Fruit fly (Drosophila melanogaster) whole organism, pupa: ENCODE results near the gene CG33490.

ENCODE experiments used
- CG10348 ChIP-seq: fragments of 200-800 bp; sonication (Bioruptor generic); IDR thresholded peaks from 2 replicates; pipeline ENCODE4 v1.3.6; 2022; ENCODE audit warnings: missing biosample characterization, missing genetic modification characterization
- CG12605 ChIP-seq: fragments of 200-800 bp; sonication (Bioruptor generic); IDR thresholded peaks from 2 replicates; pipeline ENCODE4 v1.3.6; 2022; ENCODE audit warnings: missing biosample characterization, missing genetic modification characterization
- CG13204 ChIP-seq: fragments of 200-800 bp; sonication (Bioruptor generic); optimal IDR thresholded peaks from 2 replicates; lab custom pipeline; 2018; ENCODE audit warnings: missing biosample characterization, mild to moderate bottlenecking, missing genetic modification characterization, moderate library complexity
- CG14655 ChIP-seq: fragments of 200-800 bp; sonication (Bioruptor generic); optimal IDR thresholded peaks from 3 replicates; lab custom pipeline; 2017; ENCODE audit warnings: mild to moderate bottlenecking, missing biosample characterization, missing genetic modification reagents, missing genetic modification characterization
- CG15710 ChIP-seq: fragments of 200-800 bp; sonication (Bioruptor generic); optimal IDR thresholded peaks from 2 replicates; lab custom pipeline; 2018; ENCODE audit warnings: missing biosample characterization, mild to moderate bottlenecking, missing genetic modification characterization, moderate library complexity
- CG17806 ChIP-seq: fragments of 200-800 bp; sonication (Bioruptor generic); optimal IDR thresholded peaks from 2 replicates; lab custom pipeline; 2018; ENCODE audit warnings: missing biosample characterization, mild to moderate bottlenecking, missing genetic modification characterization, moderate library complexity
- CG32121 ChIP-seq: fragments of 200-800 bp; sonication (Bioruptor generic); IDR thresholded peaks from 2 replicates; pipeline ENCODE4 v1.3.6; 2022; ENCODE audit warnings: missing biosample characterization, missing genetic modification characterization
- CG34367 ChIP-seq: fragments of 200-800 bp; sonication (Bioruptor generic); optimal IDR thresholded peaks from 2 replicates; lab custom pipeline; 2018; ENCODE audit warnings: missing biosample characterization, mild to moderate bottlenecking, missing genetic modification characterization
- CG4496 ChIP-seq: fragments of 200-800 bp; sonication (Bioruptor generic); IDR thresholded peaks from 3 replicates; pipeline ENCODE4 v1.3.6; 2022; ENCODE audit warnings: missing biosample characterization, missing genetic modification characterization
- CG8159 ChIP-seq: fragments of 200-800 bp; sonication (Bioruptor generic); optimal IDR thresholded peaks from 3 replicates; lab custom pipeline; 2018; ENCODE audit warnings: missing biosample characterization, mild to moderate bottlenecking, missing genetic modification characterization, moderate library complexity
- CG8301 ChIP-seq: fragments of 200-800 bp; sonication (Bioruptor generic); optimal IDR thresholded peaks from 2 replicates; lab custom pipeline; 2018; ENCODE audit warnings: missing biosample characterization, mild to moderate bottlenecking, missing genetic modification characterization
- CG9948 ChIP-seq: fragments of 200-800 bp; sonication (Bioruptor generic); optimal IDR thresholded peaks from 2 replicates; lab custom pipeline; 2018; ENCODE audit warnings: missing biosample characterization, mild to moderate bottlenecking, missing genetic modification characterization, moderate library complexity
- D1 ChIP-seq: fragments of 200-800 bp; sonication (Bioruptor generic); optimal IDR thresholded peaks from 2 replicates; lab custom pipeline; 2018; ENCODE audit warnings: missing biosample characterization, mild to moderate bottlenecking, missing genetic modification characterization, moderate library complexity
- EcR ChIP-seq: fragments of 200-800 bp; sonication (Bioruptor generic); optimal IDR thresholded peaks from 3 replicates; lab custom pipeline; 2019; ENCODE audit warnings: missing biosample characterization, missing genetic modification characterization, mild to moderate bottlenecking, moderate library complexity, missing genetic modification reagents
- Ets98B ChIP-seq: fragments of 200-800 bp; sonication (Bioruptor generic); IDR thresholded peaks from 2 replicates; pipeline ENCODE4 v1.3.6; 2022; ENCODE audit warnings: missing biosample characterization, missing genetic modification characterization
- Pif1A ChIP-seq: fragments of 200-800 bp; sonication (Bioruptor generic); optimal IDR thresholded peaks from 3 replicates; lab custom pipeline; 2016; ENCODE audit warnings: missing biosample characterization, missing genetic modification characterization
- Pif1B ChIP-seq: fragments of 200-800 bp; sonication (Bioruptor generic); optimal IDR thresholded peaks from 3 replicates; lab custom pipeline; 2016; ENCODE audit warnings: missing biosample characterization, missing genetic modification characterization
- Snoo ChIP-seq: fragments of 200-800 bp; sonication (Bioruptor generic); optimal IDR thresholded peaks from 3 replicates; lab custom pipeline; 2017; ENCODE audit warnings: missing biosample characterization, mild to moderate bottlenecking, missing genetic modification characterization, inconsistent platforms
- fd96Ca ChIP-seq: fragments of 200-800 bp; sonication (Bioruptor generic); IDR thresholded peaks from 3 replicates; pipeline ENCODE4 v1.3.6; 2022; ENCODE audit warnings: missing biosample characterization, missing genetic modification characterization
- gl ChIP-seq: fragments of 200-800 bp; sonication (Bioruptor generic); optimal IDR thresholded peaks from 2 replicates; lab custom pipeline; 2018; ENCODE audit warnings: missing biosample characterization, mild to moderate bottlenecking, missing genetic modification characterization
- rn ChIP-seq: fragments of 200-800 bp; sonication (Bioruptor generic); IDR thresholded peaks from 2 replicates; pipeline ENCODE4 v1.3.6; 2022; ENCODE audit warnings: missing biosample characterization, missing genetic modification characterization

Gene CG33490

DNA sequence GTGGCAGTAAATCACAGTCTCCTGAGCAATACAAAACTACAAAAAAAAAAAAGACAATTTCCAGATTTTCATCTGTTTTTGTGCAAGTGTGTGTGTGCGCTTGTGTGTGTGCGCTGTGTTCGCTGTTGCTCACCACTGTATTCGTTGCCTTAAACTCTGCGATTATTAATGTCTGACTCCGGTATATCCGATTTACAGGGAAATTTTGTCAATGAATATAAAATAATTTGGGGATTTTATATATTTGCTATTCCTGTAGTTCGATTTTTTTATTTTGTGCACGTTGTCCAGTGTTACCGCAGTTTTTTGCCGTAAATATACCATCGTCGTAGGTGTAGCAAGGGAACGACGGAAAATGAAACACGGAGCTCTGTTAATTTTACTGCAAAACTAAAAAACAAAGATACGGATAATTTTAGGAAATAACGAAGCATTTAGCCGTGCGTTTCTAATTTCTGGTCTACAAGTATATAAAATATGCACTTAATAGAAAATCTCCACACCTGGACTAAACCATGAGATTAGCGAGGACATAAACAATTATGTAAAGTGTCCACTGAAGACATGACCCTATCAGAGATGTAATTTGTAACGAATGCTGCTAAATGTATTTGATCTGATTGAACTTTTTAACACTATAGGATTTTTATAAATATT lies 34.8 kb upstream of the CG33490 start, which contains the start of gene Duba:
TSS of gene Duba (minus strand) at position 313 of the 657 bp plus-strand sequence.
- no peak for TF ChIP-seq CG8301 (tag; lab: Kevin White, UChicago)
- no peak for TF ChIP-seq CG12605 (GFP tag; lab: Robert Waterston, UW)
- TF ChIP-seq gl (tag; lab: Kevin White, UChicago) = no peak
- TF ChIP-seq Ets98B (GFP tag; lab: Robert Waterston, UW) = no peak
- no peak for TF ChIP-seq Pif1A (GFP tag; lab: Kevin White, UChicago)
- TF ChIP-seq D1 (tag; lab: Kevin White, UChicago) = peak; percentile 18
- peak; percentile 9 for TF ChIP-seq CG15710 (tag; lab: Kevin White, UChicago)

DNA sequence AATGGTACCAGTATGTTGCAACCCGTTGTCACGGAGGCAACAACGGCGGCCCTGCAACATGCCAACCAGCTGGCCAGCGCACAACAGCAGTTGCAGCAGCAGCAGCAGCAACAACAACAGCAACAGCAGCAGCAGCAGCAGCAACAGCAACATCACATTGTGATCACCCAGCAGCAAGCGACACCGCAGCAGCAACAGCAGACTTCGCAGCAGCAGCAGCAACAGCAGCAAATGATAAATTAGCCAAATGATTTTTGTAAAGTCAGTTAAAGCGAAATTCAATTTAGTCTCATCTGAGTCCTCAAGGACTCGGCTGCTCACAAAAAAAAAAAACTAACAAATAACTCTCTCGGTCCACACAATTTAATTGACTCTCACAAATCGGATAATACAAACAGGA lies 29.8 kb upstream of the CG33490 start:
- no peak for TF ChIP-seq CG8301 (tag; lab: Kevin White, UChicago)

DNA sequence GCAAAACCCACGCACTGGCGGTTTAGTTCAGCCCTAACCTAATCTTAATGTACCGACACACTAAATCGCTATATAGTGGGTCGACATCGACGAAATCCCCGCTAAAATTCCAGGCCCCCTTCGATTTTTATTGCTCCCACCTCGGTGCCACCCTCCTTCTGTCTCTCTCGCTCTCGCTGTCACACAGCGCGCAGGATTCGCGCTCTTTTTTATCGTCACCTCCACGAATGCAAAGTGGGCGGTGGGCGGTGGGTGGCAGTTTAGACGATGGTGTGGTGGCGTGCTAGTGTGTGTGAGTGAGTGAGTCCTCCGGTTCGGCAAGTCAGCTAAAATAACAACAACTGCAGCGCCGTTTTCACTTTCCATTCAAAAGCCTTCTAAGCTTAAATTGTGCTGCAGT lies 27.6 kb upstream of the CG33490 start:
- TF ChIP-seq Ets98B (GFP tag; lab: Robert Waterston, UW) = no peak
- TF ChIP-seq CG10348 (GFP tag; lab: Robert Waterston, UW) = no peak
- TF ChIP-seq fd96Ca = no peak
- TF ChIP-seq Pif1B = no peak
- no peak for TF ChIP-seq CG14655 (GFP tag; lab: Kevin White, UChicago)
- no peak for TF ChIP-seq CG13204 (GFP tag; lab: Kevin White, UChicago)
- no peak for TF ChIP-seq CG15710 (tag; lab: Kevin White, UChicago)
- TF ChIP-seq CG8301 (tag; lab: Kevin White, UChicago) = no peak
- no peak for TF ChIP-seq CG8159 (tag; lab: Kevin White, UChicago)
- TF ChIP-seq Pif1A (GFP tag; lab: Kevin White, UChicago) = no peak
- no peak for TF ChIP-seq gl (tag; lab: Kevin White, UChicago)
- TF ChIP-seq CG17806 (tag; lab: Kevin White, UChicago) = no peak
- TF ChIP-seq Snoo (tag; lab: Kevin White, UChicago) = no peak
- no peak for TF ChIP-seq CG12605 (GFP tag; lab: Robert Waterston, UW)
- no peak for TF ChIP-seq CG34367 (tag; lab: Kevin White, UChicago)
- no peak for TF ChIP-seq EcR (GFP tag; lab: Kevin White, UChicago)
- TF ChIP-seq CG32121 = no peak
- TF ChIP-seq, all 21 proteins: peak for 0

DNA sequence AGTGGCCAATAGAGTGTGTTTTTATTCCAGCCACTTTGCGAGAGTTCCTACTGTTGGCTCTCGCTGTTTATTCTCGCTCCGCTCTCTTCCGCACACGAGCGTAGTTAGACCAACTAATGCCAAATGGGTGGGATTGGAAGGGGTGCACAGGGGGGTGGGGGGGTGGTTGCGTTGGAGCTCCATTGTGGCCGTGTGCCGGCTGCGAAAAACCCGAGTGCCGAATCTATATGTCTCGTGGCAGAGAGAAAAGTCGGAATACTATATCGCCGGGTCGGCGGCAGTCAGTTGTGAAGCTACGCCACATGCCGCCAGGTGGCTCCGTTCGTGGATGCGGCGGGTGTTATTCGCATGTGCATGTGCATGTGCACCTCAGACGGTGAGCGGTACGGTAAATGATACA lies 26.7 kb upstream of the CG33490 start:
- peak; percentile 44; the same call in 1 of the 3 replicates for TF ChIP-seq CG4496 (GFP tag; lab: Robert Waterston, UW)
- 0 out of 3 replicates have a peak, but pooled peaks have one; percentile 16 for TF ChIP-seq fd96Ca
- 0 out of 2 replicates have a peak, but pooled peaks have one; percentile 8 for TF ChIP-seq Ets98B (GFP tag; lab: Robert Waterston, UW)
- TF ChIP-seq Snoo (tag; lab: Kevin White, UChicago) = no peak
- peak; percentile 28; the same call in 1 of the 2 replicates for TF ChIP-seq CG32121
- no peak for TF ChIP-seq gl (tag; lab: Kevin White, UChicago)
- TF ChIP-seq D1 (tag; lab: Kevin White, UChicago) = no peak

DNA sequence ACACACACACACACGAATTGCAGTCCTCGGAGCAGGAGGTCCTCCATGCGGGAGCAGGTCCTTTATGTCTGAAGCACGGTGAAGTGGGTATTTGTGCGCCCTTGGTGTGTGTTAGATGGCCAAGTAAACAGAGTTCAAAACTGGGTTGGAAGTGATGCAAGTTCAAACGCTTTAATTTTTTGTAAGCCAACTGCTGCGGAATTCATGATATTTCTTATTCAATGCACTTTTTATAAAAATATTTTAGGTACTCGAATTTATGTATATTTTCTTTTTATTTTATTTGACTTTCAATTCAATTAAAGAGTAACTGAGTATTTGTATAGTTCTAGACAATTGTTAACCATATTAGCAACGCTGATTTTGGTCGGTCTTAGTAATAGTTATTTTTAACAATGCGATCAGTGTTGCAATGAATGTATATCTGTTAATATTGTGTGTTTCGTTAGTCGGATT lies 25.5 kb upstream of the CG33490 start, which contains the start of the genes CG14137 and CG46394:
TSS of gene CG14137 (minus strand) at position 101 of the 456 bp plus-strand sequence.
TSS of gene CG46394 (plus strand) at position 406 of the 456 bp plus-strand sequence.
- TF ChIP-seq CG14655 (GFP tag; lab: Kevin White, UChicago) = no peak
- TF ChIP-seq CG15710 (tag; lab: Kevin White, UChicago) = no peak
- no peak for TF ChIP-seq CG13204 (GFP tag; lab: Kevin White, UChicago)
- TF ChIP-seq CG12605 (GFP tag; lab: Robert Waterston, UW) = no peak
- TF ChIP-seq CG4496 (GFP tag; lab: Robert Waterston, UW) = no peak
- TF ChIP-seq CG32121 = no peak
- TF ChIP-seq Snoo (tag; lab: Kevin White, UChicago) = no peak
- TF ChIP-seq Pif1A (GFP tag; lab: Kevin White, UChicago) = no peak
- TF ChIP-seq EcR (GFP tag; lab: Kevin White, UChicago) = no peak
- no peak for TF ChIP-seq CG34367 (tag; lab: Kevin White, UChicago)
- no peak for TF ChIP-seq CG8301 (tag; lab: Kevin White, UChicago)
- TF ChIP-seq D1 (tag; lab: Kevin White, UChicago) = no peak
- no peak for TF ChIP-seq Ets98B (GFP tag; lab: Robert Waterston, UW)
- TF ChIP-seq rn (GFP tag; lab: Robert Waterston, UW) = no peak
- TF ChIP-seq CG8159 (tag; lab: Kevin White, UChicago) = no peak
- TF ChIP-seq CG9948 (tag; lab: Kevin White, UChicago) = no peak

DNA sequence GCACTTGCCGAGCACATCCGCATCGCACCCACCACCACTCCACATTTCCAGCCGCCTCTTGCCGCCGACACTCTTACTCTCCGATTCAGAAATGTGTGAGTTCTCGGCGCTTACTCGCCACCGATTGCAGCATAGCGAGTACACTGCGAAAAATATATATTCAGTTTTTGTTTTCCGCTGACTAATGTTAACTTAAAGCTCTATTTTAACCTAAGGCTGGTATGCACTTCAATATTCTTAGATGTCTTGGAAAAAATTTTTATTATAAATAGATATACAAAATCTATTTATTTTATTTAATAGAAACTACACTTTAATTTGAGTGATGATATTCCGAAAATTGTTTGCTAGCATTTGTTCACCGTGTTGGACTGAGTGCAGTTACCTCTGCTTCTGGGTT lies 24.8 kb upstream of the CG33490 start:
- TF ChIP-seq CG10348 (GFP tag; lab: Robert Waterston, UW) (no peak), rn (GFP tag; lab: Robert Waterston, UW) (no peak), CG9948 (tag; lab: Kevin White, UChicago) (peak; percentile 38), fd96Ca (no peak), gl (tag; lab: Kevin White, UChicago) (no peak), Pif1A (GFP tag; lab: Kevin White, UChicago) (no peak), CG14655 (GFP tag; lab: Kevin White, UChicago) (peak; percentile 18), CG32121 (no peak), CG13204 (GFP tag; lab: Kevin White, UChicago) (peak; percentile 29), CG8159 (tag; lab: Kevin White, UChicago) (peak; percentile 52), EcR (GFP tag; lab: Kevin White, UChicago) (peak; percentile 52), Snoo (tag; lab: Kevin White, UChicago) (peak; percentile 22), Pif1B (peak; percentile 2), CG12605 (GFP tag; lab: Robert Waterston, UW) (no peak), CG34367 (tag; lab: Kevin White, UChicago) (peak; percentile 18), D1 (tag; lab: Kevin White, UChicago) (no peak), CG17806 (tag; lab: Kevin White, UChicago) (peak; percentile 34), CG8301 (tag; lab: Kevin White, UChicago) (no peak), CG4496 (GFP tag; lab: Robert Waterston, UW) (0 out of 3 replicates have a peak, but pooled peaks have one; percentile 22), Ets98B (GFP tag; lab: Robert Waterston, UW) (no peak), CG15710 (tag; lab: Kevin White, UChicago) (peak; percentile 61)
